Worm (Caenorhabditis elegans): ENCODE data around the gene dhp-2.

The dhp-2 gene

ce11 chrIV:10006792-10007191 lies 28.9 kb downstream of the dhp-2 start, which contains the start of gene C47E12.13:
Gene C47E12.13 (minus strand): TSS chrIV:10006892.
- TF ChIP-seq B0310.2 (tag; optimal IDR thresholded peaks at IDR 0.05), result no peak
- no peak for TF ChIP-seq pes-1 (GFP tag; IDR thresholded peaks at IDR 0.05)
- no peak for TF ChIP-seq ama-1 (optimal IDR thresholded peaks at IDR 0.05)
- no peak for TF ChIP-seq ceh-36 (tag; optimal IDR thresholded peaks at IDR 0.05)
- no peak for TF ChIP-seq hmbx-1 (tag; optimal IDR thresholded peaks at IDR 0.05)
- TF ChIP-seq tbx-11 (GFP tag; IDR thresholded peaks at IDR 0.05), result no peak
- no peak for TF ChIP-seq tra-4 (tag; optimal IDR thresholded peaks at IDR 0.05)
- no peak for TF ChIP-seq scrt-1 (GFP tag; IDR thresholded peaks at IDR 0.05)
- no peak for TF ChIP-seq tbx-37 (GFP tag; conservative IDR thresholded peaks at IDR 0.05)
- TF ChIP-seq hnd-1 (tag; optimal IDR thresholded peaks at IDR 0.05), result no peak
- no peak for TF ChIP-seq sea-1 (GFP tag; conservative IDR thresholded peaks at IDR 0.05)
- TF ChIP-seq ceh-13 (GFP tag; optimal IDR thresholded peaks at IDR 0.05), result no peak
- TF ChIP-seq ets-7 (tag; optimal IDR thresholded peaks at IDR 0.05), result no peak
- TF ChIP-seq hmg-4 (GFP tag; optimal IDR thresholded peaks at IDR 0.05), result no peak

ce11 chrIV:10007758-10008157 lies 29.8 kb downstream of the dhp-2 start:
- TF ChIP-seq scrt-1 (GFP tag; IDR thresholded peaks at IDR 0.05) (no peak), tra-4 (tag; optimal IDR thresholded peaks at IDR 0.05) (no peak), ets-7 (tag; optimal IDR thresholded peaks at IDR 0.05) (no peak), aly-1 (tag; optimal IDR thresholded peaks at IDR 0.05) (no peak), hmg-4 (GFP tag; optimal IDR thresholded peaks at IDR 0.05) (no peak), hmbx-1 (tag; optimal IDR thresholded peaks at IDR 0.05) (no peak), ama-1 (optimal IDR thresholded peaks at IDR 0.05) (no peak), tbx-11 (GFP tag; IDR thresholded peaks at IDR 0.05) (no peak), ceh-36 (tag; optimal IDR thresholded peaks at IDR 0.05) (no peak), F13C5.2 (tag; optimal IDR thresholded peaks at IDR 0.05) (no peak), flt-1 (GFP tag; IDR thresholded peaks at IDR 0.05) (no peak), B0310.2 (tag; optimal IDR thresholded peaks at IDR 0.05) (no peak), pes-1 (GFP tag; IDR thresholded peaks at IDR 0.05) (no peak), tbx-37 (GFP tag; conservative IDR thresholded peaks at IDR 0.05) (no peak), ceh-13 (GFP tag; optimal IDR thresholded peaks at IDR 0.05) (no peak), sea-1 (GFP tag; conservative IDR thresholded peaks at IDR 0.05) (no peak), hnd-1 (tag; optimal IDR thresholded peaks at IDR 0.05) (no peak)

- no peak for TF ChIP-seq ets-7 (tag; optimal IDR thresholded peaks at IDR 0.05)
- no peak for TF ChIP-seq scrt-1 (GFP tag; IDR thresholded peaks at IDR 0.05)
- TF ChIP-seq tra-4 (tag; optimal IDR thresholded peaks at IDR 0.05), result no peak
- no peak for TF ChIP-seq tbx-37 (GFP tag; conservative IDR thresholded peaks at IDR 0.05)
- no peak for TF ChIP-seq pes-1 (GFP tag; IDR thresholded peaks at IDR 0.05)
- no peak for TF ChIP-seq tbx-11 (GFP tag; IDR thresholded peaks at IDR 0.05)
- TF ChIP-seq flt-1 (GFP tag; IDR thresholded peaks at IDR 0.05), result no peak
- TF ChIP-seq F13C5.2 (tag; optimal IDR thresholded peaks at IDR 0.05), result no peak
Observed at ce11 chrIV:10009536-10009935, 31.6 kb downstream of the dhp-2 start, which contains the start of gene magu-4. Gene magu-4 (plus strand): TSS chrIV:10009753.

- no peak for TF ChIP-seq tbx-37 (GFP tag; conservative IDR thresholded peaks at IDR 0.05)
- no peak for TF ChIP-seq scrt-1 (GFP tag; IDR thresholded peaks at IDR 0.05)
- TF ChIP-seq tra-4 (tag; optimal IDR thresholded peaks at IDR 0.05), result no peak
- TF ChIP-seq hmg-4 (GFP tag; optimal IDR thresholded peaks at IDR 0.05), result no peak
- TF ChIP-seq pes-1 (GFP tag; IDR thresholded peaks at IDR 0.05), result no peak
- TF ChIP-seq B0310.2 (tag; optimal IDR thresholded peaks at IDR 0.05), result no peak
- TF ChIP-seq flt-1 (GFP tag; IDR thresholded peaks at IDR 0.05), result no peak
- no peak for TF ChIP-seq F13C5.2 (tag; optimal IDR thresholded peaks at IDR 0.05)
- no peak for TF ChIP-seq ceh-13 (GFP tag; optimal IDR thresholded peaks at IDR 0.05)
- no peak for TF ChIP-seq ets-7 (tag; optimal IDR thresholded peaks at IDR 0.05)
- TF ChIP-seq hmbx-1 (tag; optimal IDR thresholded peaks at IDR 0.05), result no peak
- no peak for TF ChIP-seq tbx-11 (GFP tag; IDR thresholded peaks at IDR 0.05)
- no peak for TF ChIP-seq aly-1 (tag; optimal IDR thresholded peaks at IDR 0.05)
- no peak for TF ChIP-seq ceh-36 (tag; optimal IDR thresholded peaks at IDR 0.05)
- no peak for TF ChIP-seq hnd-1 (tag; optimal IDR thresholded peaks at IDR 0.05)
- TF ChIP-seq ama-1 (optimal IDR thresholded peaks at IDR 0.05), result no peak
- no peak for TF ChIP-seq sea-1 (GFP tag; conservative IDR thresholded peaks at IDR 0.05)
Observed at ce11 chrIV:10016977-10017376, 39.1 kb downstream of the dhp-2 start, which contains the start of gene ent-7. Gene ent-7 (plus strand): TSS chrIV:10017277.

- TF ChIP-seq hmg-4 (GFP tag; optimal IDR thresholded peaks at IDR 0.05) (no peak), tbx-11 (GFP tag; IDR thresholded peaks at IDR 0.05) (no peak), tra-4 (tag; optimal IDR thresholded peaks at IDR 0.05) (no peak), pes-1 (GFP tag; IDR thresholded peaks at IDR 0.05) (no peak), scrt-1 (GFP tag; IDR thresholded peaks at IDR 0.05) (no peak), ets-7 (tag; optimal IDR thresholded peaks at IDR 0.05) (no peak), ceh-13 (GFP tag; optimal IDR thresholded peaks at IDR 0.05) (no peak), sea-1 (GFP tag; conservative IDR thresholded peaks at IDR 0.05) (no peak), hnd-1 (tag; optimal IDR thresholded peaks at IDR 0.05) (no peak), ceh-36 (tag; optimal IDR thresholded peaks at IDR 0.05) (no peak), hmbx-1 (tag; optimal IDR thresholded peaks at IDR 0.05) (no peak), aly-1 (tag; optimal IDR thresholded peaks at IDR 0.05) (no peak), ama-1 (optimal IDR thresholded peaks at IDR 0.05) (no peak), F13C5.2 (tag; optimal IDR thresholded peaks at IDR 0.05) (no peak)
Observed at ce11 chrIV:10017633-10018032, 39.7 kb downstream of the dhp-2 start, which contains the start of gene F44D12.2. Gene F44D12.2 (minus strand): TSS chrIV:10017733.

ce11 chrIV:10021283-10021682 lies 43.4 kb downstream of the dhp-2 start, which contains the start of gene F44D12.19:
Gene F44D12.19 (plus strand): TSS chrIV:10021583.
- TF ChIP-seq pes-1 (GFP tag; IDR thresholded peaks at IDR 0.05), result no peak
- TF ChIP-seq flt-1 (GFP tag; IDR thresholded peaks at IDR 0.05), result no peak
- TF ChIP-seq tbx-11 (GFP tag; IDR thresholded peaks at IDR 0.05), result no peak
- TF ChIP-seq F13C5.2 (tag; optimal IDR thresholded peaks at IDR 0.05), result no peak
- TF ChIP-seq hmbx-1 (tag; optimal IDR thresholded peaks at IDR 0.05), result no peak
- TF ChIP-seq aly-1 (tag; optimal IDR thresholded peaks at IDR 0.05), result no peak
- TF ChIP-seq B0310.2 (tag; optimal IDR thresholded peaks at IDR 0.05), result no peak
- TF ChIP-seq tra-4 (tag; optimal IDR thresholded peaks at IDR 0.05), result no peak
- TF ChIP-seq ets-7 (tag; optimal IDR thresholded peaks at IDR 0.05), result no peak
- TF ChIP-seq ama-1 (optimal IDR thresholded peaks at IDR 0.05), result no peak
- no peak for TF ChIP-seq ceh-36 (tag; optimal IDR thresholded peaks at IDR 0.05)
- TF ChIP-seq sea-1 (GFP tag; conservative IDR thresholded peaks at IDR 0.05), result no peak
- no peak for TF ChIP-seq hnd-1 (tag; optimal IDR thresholded peaks at IDR 0.05)
- no peak for TF ChIP-seq ceh-13 (GFP tag; optimal IDR thresholded peaks at IDR 0.05)
- TF ChIP-seq scrt-1 (GFP tag; IDR thresholded peaks at IDR 0.05), result no peak
- TF ChIP-seq hmg-4 (GFP tag; optimal IDR thresholded peaks at IDR 0.05), result no peak
- TF ChIP-seq tbx-37 (GFP tag; conservative IDR thresholded peaks at IDR 0.05), result no peak

- TF ChIP-seq tbx-11 (GFP tag; IDR thresholded peaks at IDR 0.05) (no peak), F13C5.2 (tag; optimal IDR thresholded peaks at IDR 0.05) (no peak), B0310.2 (tag; optimal IDR thresholded peaks at IDR 0.05) (no peak), ets-7 (tag; optimal IDR thresholded peaks at IDR 0.05) (no peak), hnd-1 (tag; optimal IDR thresholded peaks at IDR 0.05) (no peak), sea-1 (GFP tag; conservative IDR thresholded peaks at IDR 0.05) (no peak), tra-4 (tag; optimal IDR thresholded peaks at IDR 0.05) (no peak), scrt-1 (GFP tag; IDR thresholded peaks at IDR 0.05) (no peak), flt-1 (GFP tag; IDR thresholded peaks at IDR 0.05) (no peak), hmg-4 (GFP tag; optimal IDR thresholded peaks at IDR 0.05) (no peak), ceh-13 (GFP tag; optimal IDR thresholded peaks at IDR 0.05) (no peak), aly-1 (tag; optimal IDR thresholded peaks at IDR 0.05) (no peak), ama-1 (optimal IDR thresholded peaks at IDR 0.05) (no peak)
Observed at ce11 chrIV:10022991-10023390, 45.1 kb downstream of the dhp-2 start, which contains the start of gene F44D12.8. Gene F44D12.8 (plus strand): TSS chrIV:10023291.
